Worm (Caenorhabditis elegans): ENCODE results near the gene T12A2.21.

DNA sequence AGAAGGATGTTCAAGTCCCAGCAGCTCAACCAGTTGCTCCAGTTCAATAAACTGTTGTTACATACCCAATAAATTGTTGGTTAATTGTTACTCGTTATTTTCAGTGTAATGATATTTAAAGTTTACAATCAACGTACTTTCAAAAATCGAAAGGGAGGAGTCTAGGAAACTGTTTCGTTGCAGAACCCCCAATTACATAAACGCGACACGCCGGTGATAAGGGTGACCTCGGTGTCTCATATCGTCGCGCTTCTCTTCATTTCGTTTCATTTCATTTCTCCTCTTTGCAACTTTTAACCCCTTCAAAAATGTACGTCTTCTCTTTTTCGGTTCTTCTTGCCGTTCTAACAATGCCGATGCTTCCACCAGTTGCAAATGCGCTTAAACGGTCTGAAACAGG is 28.7 kb downstream of the T12A2.21 start, which contains the start of gene C23G10.2:
- TF ChIP-seq snpc-4 (tag; optimal IDR thresholded peaks at IDR 0.05), result no peak
- no peak for TF ChIP-seq fos-1 (tag; optimal IDR thresholded peaks at IDR 0.05)
- no peak for TF ChIP-seq ztf-11 (tag; optimal IDR thresholded peaks at IDR 0.05)
- TF ChIP-seq R02D3.7 (tag; optimal IDR thresholded peaks at IDR 0.05), result no peak
- no peak for TF ChIP-seq nhr-12 (tag; optimal IDR thresholded peaks at IDR 0.05)
- no peak for TF ChIP-seq fkh-10 (GFP tag; optimal IDR thresholded peaks at IDR 0.05)
